Fruit fly (Drosophila melanogaster): ENCODE measurements around the gene MetRS-m.

MetRS-m gene

dm6 chr3R:14298078-14298896, 38.5 kb upstream of the MetRS-m start (continued):
- TF ChIP-seq ERR (GFP tag; optimal IDR thresholded peaks at IDR 0.05) (no peak), CG4617 (GFP tag; optimal IDR thresholded peaks at IDR 0.05; ENCODE audit: borderline replicate concordance) (peak; percentile 82), CG9932 (GFP tag; IDR thresholded peaks at IDR 0.05) (no peak), al (GFP tag; IDR thresholded peaks at IDR 0.05) (no peak), pb (GFP tag; optimal IDR thresholded peaks at IDR 0.05) (no peak), CG10267 (tag; optimal IDR thresholded peaks at IDR 0.05) (peak; percentile 17)

dm6 chr3R:14297489-14297888, 37.7 kb upstream of the MetRS-m start:
- TF ChIP-seq en (GFP tag; optimal IDR thresholded peaks at IDR 0.05) (no peak), ftz-f1 (GFP tag; optimal IDR thresholded peaks at IDR 0.05) (no peak), CG30020 (tag; optimal IDR thresholded peaks at IDR 0.05) (no peak), HmgD (GFP tag; optimal IDR thresholded peaks at IDR 0.05) (no peak), luna (GFP tag; optimal IDR thresholded peaks at IDR 0.05) (no peak), grn (GFP tag; optimal IDR thresholded peaks at IDR 0.05) (no peak), Bteb2 (GFP tag; optimal IDR thresholded peaks at IDR 0.05) (no peak), CG10209 (GFP tag; optimal IDR thresholded peaks at IDR 0.05) (no peak), Med (GFP tag) (peak; percentile 51), Sry-β (GFP tag; optimal IDR thresholded peaks at IDR 0.05) (no peak), CG10431 (GFP tag; optimal IDR thresholded peaks at IDR 0.05) (no peak), p53 (GFP tag; optimal IDR thresholded peaks at IDR 0.05) (no peak), CoRest (tag; optimal IDR thresholded peaks at IDR 0.05) (no peak), chinmo (GFP tag; IDR thresholded peaks at IDR 0.05; ENCODE audit: partially characterized antibody) (0 out of 4 replicates have a peak, but pooled peaks have one; percentile 63), zf30C (GFP tag; optimal IDR thresholded peaks at IDR 0.05) (no peak), Rfx (GFP tag; IDR thresholded peaks at IDR 0.05) (no peak), seq (GFP tag; IDR thresholded peaks at IDR 0.05) (no peak), Deaf1 (tag; optimal IDR thresholded peaks at IDR 0.05) (no peak), CG12769 (tag; optimal IDR thresholded peaks at IDR 0.05) (peak; percentile 48), so (GFP tag; IDR thresholded peaks at IDR 0.05) (no peak), CG4360 (GFP tag; IDR thresholded peaks at IDR 0.05) (no peak), schlank (tag; optimal IDR thresholded peaks at IDR 0.05) (no peak), wdn (GFP tag; IDR thresholded peaks at IDR 0.05) (no peak), sna (GFP tag; IDR thresholded peaks at IDR 0.05; ENCODE audit: partially characterized antibody) (no peak), cwo (GFP tag; optimal IDR thresholded peaks at IDR 0.05) (peak; percentile 47), PHDP (tag; optimal IDR thresholded peaks at IDR 0.05) (no peak), CG6854 (GFP tag; optimal IDR thresholded peaks at IDR 0.05) (no peak), Trl (optimal IDR thresholded peaks at IDR 0.05) (no peak), Trl (GFP tag; optimal IDR thresholded peaks at IDR 0.05) (no peak), wek (GFP tag; optimal IDR thresholded peaks at IDR 0.05) (peak; percentile 5), Drgx (GFP tag; IDR thresholded peaks at IDR 0.05) (0 out of 2 replicates have a peak, but pooled peaks have one; percentile 8), tll (GFP tag; optimal IDR thresholded peaks at IDR 0.05) (no peak), vvl (GFP tag; IDR thresholded peaks at IDR 0.05) (peak; percentile 23; the same call in 1 of the 2 replicates), unc-4 (GFP tag; IDR thresholded peaks at IDR 0.05; ENCODE audit: partially characterized antibody) (no peak), dan (GFP tag; IDR thresholded peaks at IDR 0.05) (no peak), ro (GFP tag; IDR thresholded peaks at IDR 0.05) (no peak), Poxn (GFP tag; IDR thresholded peaks at IDR 0.05) (no peak), Asciz (GFP tag; optimal IDR thresholded peaks at IDR 0.05) (no peak), CG5180 (GFP tag; optimal IDR thresholded peaks at IDR 0.05) (peak; percentile 94), CG8924 (tag; optimal IDR thresholded peaks at IDR 0.05) (no peak), CG15601 (tag; optimal IDR thresholded peaks at IDR 0.05) (no peak), NK7.1 (GFP tag; optimal IDR thresholded peaks at IDR 0.05) (no peak)

Measured in whole organism, embryonic.